Worm (Caenorhabditis elegans) whole organism, L4/young adult: Measurements from ENCODE around the gene F08F3.10.

ENCODE experiments used
- W03F9.2 ChIP-seq: fragments of 150-350 bp; optimal IDR thresholded peaks from 2 replicates; lab custom pipeline; 2014; ENCODE audit warnings: missing biosample characterization, missing genetic modification characterization
- him-1 ChIP-seq: sonication (generic microtip); optimal IDR thresholded peaks from 2 replicates; lab custom pipeline; 2016; ENCODE audit warnings: missing genotype, missing genetic modification reagents, missing genetic modification characterization, missing compliant biosample characterization

DNA sequence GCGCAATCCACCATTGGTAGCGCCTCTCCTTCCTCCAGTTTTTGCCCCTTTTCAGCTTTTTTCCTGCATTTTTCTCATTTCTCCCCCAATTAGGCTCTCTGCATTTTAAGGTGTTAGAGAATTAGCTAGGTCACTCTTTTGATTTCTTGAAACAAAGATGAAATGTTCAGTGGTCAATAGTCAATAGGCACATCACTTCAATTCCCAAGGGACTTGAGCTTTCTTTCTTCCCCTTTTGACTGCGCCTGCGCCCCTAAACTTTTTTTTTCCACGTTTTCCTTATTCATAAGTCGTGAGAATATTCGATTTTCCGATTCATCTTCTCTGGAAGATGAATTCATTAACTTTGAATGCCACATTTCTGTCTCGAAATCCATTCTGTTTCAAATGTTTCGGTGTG lies 9.2 kb upstream of the F08F3.10 start:
- TF ChIP-seq W03F9.2 (tag; lab: Kevin White, UChicago), result no peak
- peak; percentile 13 for TF ChIP-seq him-1 (tag; lab: Kevin White, UChicago)
